Worm (Caenorhabditis elegans): ENCODE data around the gene dct-15.

Gene dct-15

DNA sequence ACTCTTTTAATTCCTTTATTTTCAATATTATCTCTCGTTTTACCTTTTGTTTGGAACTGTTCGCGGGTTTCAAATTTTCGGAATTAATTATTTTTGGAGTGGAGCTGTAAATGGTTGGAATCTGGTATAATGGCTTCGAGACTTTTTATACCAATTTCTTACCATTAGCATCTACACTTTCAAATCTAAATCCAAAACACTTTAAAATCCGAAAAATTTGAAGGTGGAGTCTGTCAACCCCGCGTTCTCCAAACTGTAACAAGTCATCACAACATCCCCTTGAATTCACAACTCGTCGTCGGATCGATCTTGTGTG is 53.1 kb downstream of the dct-15 start, which contains the start of gene nhr-97:
TSS of gene nhr-97 (plus strand) at position 217 of the 316 bp plus-strand sequence.
- TF ChIP-seq cnd-1 (tag; optimal IDR thresholded peaks at IDR 0.05) (no peak), ceh-83 (GFP tag; optimal IDR thresholded peaks at IDR 0.05) (no peak), lsy-2 (tag; optimal IDR thresholded peaks at IDR 0.05) (no peak), nhr-12 (tag; optimal IDR thresholded peaks at IDR 0.05) (no peak), bed-3 (GFP tag; optimal IDR thresholded peaks at IDR 0.05) (no peak), unc-39 (tag; optimal IDR thresholded peaks at IDR 0.05) (no peak), sptf-1 (tag; optimal IDR thresholded peaks at IDR 0.05) (no peak), tbx-8 (GFP tag; optimal IDR thresholded peaks at IDR 0.05) (no peak), unc-62 (GFP tag; optimal IDR thresholded peaks at IDR 0.05) (no peak)

DNA sequence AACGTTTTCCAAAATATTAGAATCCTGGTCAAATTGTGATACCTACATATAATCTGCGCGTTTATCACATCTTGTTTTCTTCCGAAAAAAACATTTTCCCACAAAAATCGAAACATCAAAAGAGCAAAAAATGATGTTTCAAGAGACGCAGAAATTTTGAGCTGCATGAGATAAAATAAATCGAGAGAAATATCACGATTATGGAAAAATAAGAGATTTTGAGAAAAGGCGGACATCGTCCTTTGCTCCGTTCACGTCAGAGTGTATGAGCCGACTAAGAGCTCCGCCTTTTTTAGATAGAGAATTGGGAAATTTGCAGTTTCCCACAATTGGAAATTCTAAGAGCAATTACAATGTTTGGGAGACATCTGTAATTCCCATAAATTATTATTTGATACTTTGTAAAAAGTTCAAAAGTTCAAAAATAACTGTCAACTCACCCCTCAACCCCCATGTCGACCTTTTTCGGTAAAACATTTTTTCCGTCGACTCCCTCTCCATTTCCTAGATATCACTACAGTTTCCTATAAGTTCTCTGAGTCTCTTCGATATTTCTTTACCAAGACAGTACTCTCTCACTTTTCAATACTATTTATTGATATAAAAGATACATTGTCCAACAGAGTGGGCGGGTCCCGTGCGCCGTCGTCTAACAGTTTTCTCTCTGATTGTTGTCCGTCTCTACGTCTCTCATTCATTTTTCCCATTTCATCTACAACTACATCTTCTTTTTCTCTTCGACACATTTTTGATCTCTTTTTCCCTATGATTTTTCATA is 53.7 kb downstream of the dct-15 start:
- no peak for TF ChIP-seq drap-1 (GFP tag; optimal IDR thresholded peaks at IDR 0.05)
- TF ChIP-seq mep-1 (tag; optimal IDR thresholded peaks at IDR 0.05) = no peak
- TF ChIP-seq ham-2 (GFP tag; optimal IDR thresholded peaks at IDR 0.05) = no peak
- TF ChIP-seq flh-1 (GFP tag; optimal IDR thresholded peaks at IDR 0.05) = no peak
- no peak for TF ChIP-seq lin-32 (GFP tag; optimal IDR thresholded peaks at IDR 0.05)
- TF ChIP-seq nhr-76 (tag; optimal IDR thresholded peaks at IDR 0.05) = no peak
- TF ChIP-seq mls-2 (tag; optimal IDR thresholded peaks at IDR 0.05) = no peak
- no peak for TF ChIP-seq elt-3 (tag; optimal IDR thresholded peaks at IDR 0.05)
- TF ChIP-seq ztf-11 (tag; optimal IDR thresholded peaks at IDR 0.05) = no peak
- TF ChIP-seq nhr-2 (tag; optimal IDR thresholded peaks at IDR 0.05) = no peak
- TF ChIP-seq nhr-12 (tag; optimal IDR thresholded peaks at IDR 0.05) = no peak
- TF ChIP-seq snpc-4 (tag; optimal IDR thresholded peaks at IDR 0.05) = no peak
- no peak for TF ChIP-seq ceh-83 (GFP tag; optimal IDR thresholded peaks at IDR 0.05)
- TF ChIP-seq hlh-1 (tag; optimal IDR thresholded peaks at IDR 0.05) = no peak
- TF ChIP-seq zip-8 (tag; optimal IDR thresholded peaks at IDR 0.05) = no peak
- no peak for TF ChIP-seq bed-3 (GFP tag; optimal IDR thresholded peaks at IDR 0.05)
- TF ChIP-seq unc-62 (GFP tag; optimal IDR thresholded peaks at IDR 0.05) = no peak
- no peak for TF ChIP-seq tbx-8 (GFP tag; optimal IDR thresholded peaks at IDR 0.05)
- no peak for TF ChIP-seq cnd-1 (tag; optimal IDR thresholded peaks at IDR 0.05)
- no peak for TF ChIP-seq nhr-28 (tag; optimal IDR thresholded peaks at IDR 0.05)
